Worm (Caenorhabditis elegans): ENCODE measurements around the gene Y50D7A.10.

Y50D7A.10 gene

ce11 chrIII:354545-355460 lies 39.5 kb downstream of the Y50D7A.10 start, which contains the start of gene gei-4 (continued):
- TF ChIP-seq Y105C5A.15 (GFP tag; IDR thresholded peaks at IDR 0.05): no peak
- peak; percentile 65 for TF ChIP-seq lin-38 (GFP tag; IDR thresholded peaks at IDR 0.05)
- TF ChIP-seq arid-1 (GFP tag; conservative IDR thresholded peaks at IDR 0.05): no peak; the same call in 1 of the 2 replicates
- no peak for TF ChIP-seq cey-2 (tag; optimal IDR thresholded peaks at IDR 0.05; ENCODE audit: borderline replicate concordance, insufficient read depth)
- TF ChIP-seq aly-2 (tag; optimal IDR thresholded peaks at IDR 0.05): no peak
- TF ChIP-seq T20F7.1 (GFP tag; optimal IDR thresholded peaks at IDR 0.05): peak; percentile 69
- no peak for TF ChIP-seq ces-1 (GFP tag; optimal IDR thresholded peaks at IDR 0.05)
- TF ChIP-seq F49E8.2 (tag; optimal IDR thresholded peaks at IDR 0.05; ENCODE audit: borderline replicate concordance): no peak
- TF ChIP-seq zag-1 (tag; optimal IDR thresholded peaks at IDR 0.05): no peak
- TF ChIP-seq fkh-10 (GFP tag; optimal IDR thresholded peaks at IDR 0.05): peak; percentile 93
- TF ChIP-seq pha-4 (GFP tag; IDR thresholded peaks at IDR 0.05): peak; percentile 63; the same call in 1 of the 2 replicates
- TF ChIP-seq pha-4 (tag; optimal IDR thresholded peaks at IDR 0.05): no peak
- peak; percentile 8 for TF ChIP-seq unc-130 (GFP tag; optimal IDR thresholded peaks at IDR 0.05)
- peak; percentile 73; the same call in 1 of the 2 replicates for TF ChIP-seq saeg-2 (GFP tag; IDR thresholded peaks at IDR 0.05)
- peak; percentile 6; the same call in 1 of the 2 replicates for TF ChIP-seq nhr-42 (GFP tag; IDR thresholded peaks at IDR 0.05)
- no peak for TF ChIP-seq ceh-82 (tag; optimal IDR thresholded peaks at IDR 0.05)
- no peak for TF ChIP-seq sdz-12 (GFP tag; optimal IDR thresholded peaks at IDR 0.05)
- no peak for TF ChIP-seq tag-97 (GFP tag; IDR thresholded peaks at IDR 0.05)
- TF ChIP-seq hlh-11 (tag; optimal IDR thresholded peaks at IDR 0.05): peak; percentile 97
- TF ChIP-seq nhr-102 (tag; optimal IDR thresholded peaks at IDR 0.05): peak; percentile 80
- TF ChIP-seq ceh-32 (tag; optimal IDR thresholded peaks at IDR 0.05; ENCODE audit: poor library complexity): no peak
- no peak for TF ChIP-seq madf-9 (GFP tag; conservative IDR thresholded peaks at IDR 0.05)
- TF ChIP-seq nhr-77 (tag; optimal IDR thresholded peaks at IDR 0.05): peak; percentile 18
- no peak for TF ChIP-seq lin-39 (tag; optimal IDR thresholded peaks at IDR 0.05)
- peak; percentile 88 for TF ChIP-seq mep-1 (tag; optimal IDR thresholded peaks at IDR 0.05)
- TF ChIP-seq mxl-3 (GFP tag; optimal IDR thresholded peaks at IDR 0.05): peak; percentile 61
- peak; percentile 53 for TF ChIP-seq dpl-1 (GFP tag; optimal IDR thresholded peaks at IDR 0.05)
- peak; percentile 55 to 80 for TF ChIP-seq daf-16 (GFP tag; optimal IDR thresholded peaks at IDR 0.05)
- peak; percentile 88 for TF ChIP-seq daf-16 (tag; optimal IDR thresholded peaks at IDR 0.05)
- TF ChIP-seq ceh-44 (GFP tag; IDR thresholded peaks at IDR 0.05): no peak
- no peak for TF ChIP-seq zfp-3 (GFP tag; conservative IDR thresholded peaks at IDR 0.05)
- no peak for TF ChIP-seq attf-4 (tag; optimal IDR thresholded peaks at IDR 0.05)
- peak; percentile 76; the same call in 1 of the 2 replicates for TF ChIP-seq ctbp-1 (GFP tag; IDR thresholded peaks at IDR 0.05)
- TF ChIP-seq egl-43 (GFP tag; IDR thresholded peaks at IDR 0.05): peak; percentile 68; the same call in 1 of the 2 replicates
- TF ChIP-seq spr-1 (tag; optimal IDR thresholded peaks at IDR 0.05): peak; percentile 91
- 0 out of 2 replicates have a peak, but pooled peaks have one; percentile 51 for TF ChIP-seq dmd-8 (GFP tag; IDR thresholded peaks at IDR 0.05)
- 0 out of 2 replicates have a peak, but pooled peaks have one; percentile 24 for TF ChIP-seq F44E2.7 (GFP tag; IDR thresholded peaks at IDR 0.05)
- peak; percentile 22 for TF ChIP-seq mdt-29 (GFP tag; IDR thresholded peaks at IDR 0.05)
- peak; percentile 99 for TF ChIP-seq set-16 (GFP tag; IDR thresholded peaks at IDR 0.05)
- peak; percentile 67 for TF ChIP-seq gei-8 (GFP tag; optimal IDR thresholded peaks at IDR 0.05)
- TF ChIP-seq ceh-28 (tag; optimal IDR thresholded peaks at IDR 0.05): peak; percentile 92
- TF ChIP-seq F10B5.3 (tag; optimal IDR thresholded peaks at IDR 0.05): peak; percentile 58
- TF ChIP-seq snpc-4 (tag; optimal IDR thresholded peaks at IDR 0.05): no peak

Data from whole organism, L4 larva.